Worm (Caenorhabditis elegans): ENCODE results near the gene epg-4.

DNA sequence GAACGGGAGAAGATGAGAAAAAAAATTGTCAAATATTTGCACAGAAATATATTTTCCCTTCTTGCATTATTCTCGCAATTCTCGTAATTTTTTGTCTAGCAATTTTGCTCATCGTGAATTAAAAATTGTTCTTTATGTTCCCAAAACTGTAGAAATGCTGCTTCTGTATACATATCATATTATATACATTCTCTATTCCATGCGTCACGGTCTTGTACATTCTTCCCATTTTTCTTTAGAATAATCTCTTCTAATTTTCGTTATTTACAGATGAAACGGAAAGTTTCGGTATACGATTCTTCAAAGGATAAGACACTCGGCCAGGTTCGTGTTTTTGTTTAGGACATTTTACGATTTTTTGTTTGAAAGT, 14.4 kb upstream of the epg-4 start, which contains the start of gene acs-4:
- TF ChIP-seq fkh-10 (GFP tag; optimal IDR thresholded peaks at IDR 0.05) (no peak), ZK546.5 (tag; optimal IDR thresholded peaks at IDR 0.05) (no peak), hlh-30 (tag; optimal IDR thresholded peaks at IDR 0.05; ENCODE audit: insufficient read depth) (no peak), jun-1 (tag; optimal IDR thresholded peaks at IDR 0.05) (no peak), madf-5 (GFP tag; IDR thresholded peaks at IDR 0.05) (no peak), mxl-3 (GFP tag; optimal IDR thresholded peaks at IDR 0.05) (no peak), cey-2 (tag; optimal IDR thresholded peaks at IDR 0.05; ENCODE audit: borderline replicate concordance, insufficient read depth) (no peak), skn-1 (tag; optimal IDR thresholded peaks at IDR 0.05) (no peak), hlh-11 (tag; optimal IDR thresholded peaks at IDR 0.05) (no peak), snpc-1.2 (GFP tag; IDR thresholded peaks at IDR 0.05) (no peak), nhr-11 (tag; optimal IDR thresholded peaks at IDR 0.05) (no peak), dve-1 (tag; optimal IDR thresholded peaks at IDR 0.05; ENCODE audit: insufficient read depth) (no peak), ceh-32 (tag; optimal IDR thresholded peaks at IDR 0.05; ENCODE audit: poor library complexity) (no peak)
